Fruit fly (Drosophila melanogaster) whole organism, adult: ENCODE results near the gene mus301.

Experiments used
- CG11617 ChIP-seq: fragments of 200-800 bp; sonication (Bioruptor generic); optimal IDR thresholded peaks from 2 replicates; lab custom pipeline; 2017; ENCODE audit warnings: mild to moderate bottlenecking, missing biosample characterization, missing genetic modification reagents, missing genetic modification characterization
- CG12768 ChIP-seq: fragments of 200-800 bp; sonication (Bioruptor generic); optimal IDR thresholded peaks from 2 replicates; lab custom pipeline; 2017; ENCODE audit warnings: missing biosample characterization, missing genetic modification characterization, mild to moderate bottlenecking, moderate library complexity, missing genetic modification reagents
- CG14711 ChIP-seq: fragments of 200-800 bp; sonication (Bioruptor generic); optimal IDR thresholded peaks from 2 replicates; lab custom pipeline; 2018; ENCODE audit warnings: missing biosample characterization, mild to moderate bottlenecking, missing genetic modification characterization, moderate library complexity
- CG1620 ChIP-seq: fragments of 200-800 bp; sonication (Bioruptor generic); optimal IDR thresholded peaks from 2 replicates; lab custom pipeline; 2016; ENCODE audit warnings: missing biosample characterization, missing genetic modification characterization
- CG5204 ChIP-seq: fragments of 200-800 bp; sonication (Bioruptor generic); optimal IDR thresholded peaks from 2 replicates; lab custom pipeline; 2016; ENCODE audit warnings: missing biosample characterization, missing genetic modification characterization
- CG7045 ChIP-seq: fragments of 200-800 bp; sonication (Bioruptor generic); optimal IDR thresholded peaks from 2 replicates; lab custom pipeline; 2017; ENCODE audit warnings: missing biosample characterization, mild to moderate bottlenecking, missing genetic modification characterization
- CG7101 ChIP-seq: fragments of 200-800 bp; sonication (Bioruptor generic); optimal IDR thresholded peaks from 2 replicates; lab custom pipeline; 2018; ENCODE audit warnings: missing biosample characterization, mild to moderate bottlenecking, missing genetic modification characterization, moderate library complexity
- Clk ChIP-seq: fragments of 200-800 bp; sonication (Bioruptor generic); optimal IDR thresholded peaks from 2 replicates; lab custom pipeline; 2017; ENCODE audit warnings: missing biosample characterization, missing genetic modification characterization
- Crg-1 ChIP-seq: fragments of 200-800 bp; sonication (Bioruptor generic); optimal IDR thresholded peaks from 2 replicates; lab custom pipeline; 2016; ENCODE audit warnings: missing biosample characterization, missing genetic modification characterization
- Hr96 ChIP-seq: fragments of 200-800 bp; sonication (Bioruptor generic); optimal IDR thresholded peaks from 2 replicates; lab custom pipeline; 2016; ENCODE audit warnings: missing biosample characterization, missing genetic modification characterization
- Mnt ChIP-seq: fragments of 200-800 bp; sonication (Bioruptor generic); optimal IDR thresholded peaks from 2 replicates; lab custom pipeline; 2016; ENCODE audit warnings: missing biosample characterization, mild to moderate bottlenecking, missing genetic modification characterization
- bab1 ChIP-seq: fragments of 200-800 bp; sonication (Bioruptor generic); optimal IDR thresholded peaks from 3 replicates; lab custom pipeline; 2019; ENCODE audit warnings: missing biosample characterization, mild to moderate bottlenecking, missing genetic modification characterization, moderate library complexity
- cic ChIP-seq: fragments of 200-800 bp; sonication (Bioruptor generic); optimal IDR thresholded peaks from 2 replicates; lab custom pipeline; 2017; ENCODE audit warnings: missing biosample characterization, mild to moderate bottlenecking, missing genetic modification characterization, moderate library complexity
- cnc ChIP-seq, 2 experiments: fragments of >200 bp; optimal IDR thresholded peaks; 2 replicates each; lab custom pipeline; 2017
- kay ChIP-seq: fragments of 200-800 bp; sonication (Bioruptor generic); peaks from one replicate; lab custom pipeline; 2016; ENCODE audit warnings: missing biosample characterization, missing genetic modification characterization, borderline replicate concordance
- ovo ChIP-seq: fragments of 200-800 bp; sonication (Bioruptor generic); optimal IDR thresholded peaks from 2 replicates; lab custom pipeline; 2016; ENCODE audit warnings: missing biosample characterization, missing genetic modification characterization
- pad ChIP-seq: fragments of 200-800 bp; sonication (Bioruptor generic); optimal IDR thresholded peaks from 3 replicates; lab custom pipeline; 2017; ENCODE audit warnings: missing biosample characterization, missing genetic modification characterization, mild to moderate bottlenecking, moderate library complexity, missing genetic modification reagents
- tj ChIP-seq: fragments of 200-800 bp; sonication (Bioruptor generic); optimal IDR thresholded peaks from 3 replicates; lab custom pipeline; 2017; ENCODE audit warnings: missing biosample characterization, mild to moderate bottlenecking, missing genetic modification characterization, moderate library complexity
- toe ChIP-seq: fragments of 200-800 bp; sonication (Bioruptor generic); optimal IDR thresholded peaks from 2 replicates; lab custom pipeline; 2016; ENCODE audit warnings: missing biosample characterization, missing genetic modification characterization

Gene mus301

DNA sequence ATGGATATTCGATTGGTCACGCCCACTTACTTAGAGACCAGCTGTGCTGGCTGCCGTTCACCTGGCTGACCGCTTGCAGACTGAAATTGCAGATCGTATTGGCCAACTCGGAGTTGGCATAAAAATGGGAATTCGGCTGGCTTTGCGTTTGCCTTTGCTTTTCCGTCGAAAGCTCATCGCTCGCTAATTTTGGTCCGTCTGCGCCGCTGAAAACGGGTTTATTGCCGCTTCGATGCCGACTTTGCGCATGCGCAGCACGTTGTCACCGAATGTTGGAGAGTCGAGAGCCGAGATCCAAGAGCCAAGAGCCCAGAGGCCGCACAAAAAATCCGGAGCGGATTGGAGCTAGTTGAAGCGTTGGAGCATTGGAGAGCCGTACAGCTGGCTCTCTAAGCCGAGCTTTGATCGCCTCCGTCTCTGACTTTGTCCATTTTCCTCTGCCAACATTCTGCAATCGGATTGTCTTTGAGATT, 14.2 kb downstream of the mus301 start, which contains the start of gene CG13676:
TSS of gene CG13676 (minus strand) at position 87 of the 473 bp plus-strand sequence.
- TF ChIP-seq ovo (GFP tag; lab: Kevin White, UChicago) (no peak), Clk (GFP tag; lab: Kevin White, UChicago) (no peak), pad (GFP tag; lab: Kevin White, UChicago) (no peak), CG12768 (GFP tag; lab: Kevin White, UChicago) (no peak), Crg-1 (GFP tag; lab: Kevin White, UChicago) (no peak), cic (GFP tag; lab: Kevin White, UChicago) (no peak), CG1620 (GFP tag; lab: Kevin White, UChicago) (no peak), CG7101 (tag; lab: Kevin White, UChicago) (no peak), CG5204 (GFP tag; lab: Kevin White, UChicago) (no peak), toe (GFP tag; lab: Kevin White, UChicago) (no peak), kay (no peak), Hr96 (GFP tag; lab: Kevin White, UChicago) (no peak), bab1 (GFP tag; lab: Kevin White, UChicago) (no peak), Mnt (GFP tag; lab: Kevin White, UChicago) (no peak)

- no peak for TF ChIP-seq CG1620 (GFP tag; lab: Kevin White, UChicago)
- TF ChIP-seq CG7045 (GFP tag; lab: Kevin White, UChicago): peak; percentile 75
- TF ChIP-seq CG5204 (GFP tag; lab: Kevin White, UChicago): peak; percentile 61
- TF ChIP-seq kay: peak; percentile 4
- TF ChIP-seq toe (GFP tag; lab: Kevin White, UChicago): no peak
- TF ChIP-seq tj (GFP tag; lab: Kevin White, UChicago): peak; percentile 16
Measured at dm6 chr3L:8153206-8153996, 15.8 kb downstream of the mus301 start.

DNA sequence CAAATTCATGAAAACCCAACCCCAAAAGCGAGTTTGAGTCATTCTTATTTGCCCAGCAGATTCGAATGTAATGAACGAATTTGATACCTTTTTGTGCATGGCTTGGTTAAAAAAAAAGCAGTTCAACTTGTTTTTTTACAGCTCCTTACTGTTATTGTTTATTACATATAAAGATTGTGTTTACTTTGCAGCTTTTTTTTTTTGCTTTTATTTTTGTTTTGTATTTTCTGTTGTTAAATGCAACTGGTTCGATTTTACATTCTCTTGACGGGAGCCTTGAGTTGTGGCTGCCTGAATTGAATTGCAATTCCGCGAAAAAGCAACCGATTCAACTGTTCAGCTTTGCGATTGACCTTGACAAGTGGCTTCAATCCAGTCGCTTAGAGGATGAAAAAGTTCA, 16.9 kb downstream of the mus301 start:
- TF ChIP-seq tj (GFP tag; lab: Kevin White, UChicago) (peak; percentile 76), kay (no peak)

DNA sequence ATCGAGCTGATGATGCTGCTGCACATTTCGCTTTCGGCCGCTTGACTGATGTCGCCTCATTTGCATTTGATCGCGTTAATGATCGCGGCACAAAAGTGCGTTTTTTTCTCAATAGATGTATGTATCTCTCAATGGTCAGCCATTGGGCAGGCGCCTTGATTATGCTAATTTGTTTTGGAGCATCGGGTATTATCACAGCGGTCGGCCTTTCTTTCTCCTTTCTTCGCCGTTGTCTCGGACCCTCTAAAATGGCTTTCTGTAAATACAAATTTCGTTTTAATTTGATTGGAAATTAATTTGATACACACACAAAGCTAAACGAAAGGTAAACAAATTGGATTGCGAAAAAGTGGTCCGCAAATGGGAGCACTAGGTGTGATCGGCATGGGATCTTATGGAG, 17.7 kb downstream of the mus301 start:
- no peak for TF ChIP-seq kay
- no peak for TF ChIP-seq ovo (GFP tag; lab: Kevin White, UChicago)
- TF ChIP-seq CG5204 (GFP tag; lab: Kevin White, UChicago): no peak
- no peak for TF ChIP-seq tj (GFP tag; lab: Kevin White, UChicago)
- TF ChIP-seq Mnt (GFP tag; lab: Kevin White, UChicago): no peak
- no peak for TF ChIP-seq cic (GFP tag; lab: Kevin White, UChicago)
- no peak for TF ChIP-seq CG7045 (GFP tag; lab: Kevin White, UChicago)
- TF ChIP-seq cnc (optimal IDR thresholded peaks at IDR 0.05; lab: Kevin White, UChicago): no peak
- TF ChIP-seq toe (GFP tag; lab: Kevin White, UChicago): no peak
- no peak for TF ChIP-seq pad (GFP tag; lab: Kevin White, UChicago)
- TF ChIP-seq Crg-1 (GFP tag; lab: Kevin White, UChicago): no peak
- no peak for TF ChIP-seq bab1 (GFP tag; lab: Kevin White, UChicago)

- TF ChIP-seq CG7101 (tag; lab: Kevin White, UChicago): no peak
- TF ChIP-seq CG5204 (GFP tag; lab: Kevin White, UChicago): no peak
- no peak for TF ChIP-seq Hr96 (GFP tag; lab: Kevin White, UChicago)
- no peak for TF ChIP-seq CG14711 (tag; lab: Kevin White, UChicago)
- no peak for TF ChIP-seq Mnt (GFP tag; lab: Kevin White, UChicago)
- TF ChIP-seq kay: no peak
- TF ChIP-seq CG11617 (GFP tag; lab: Kevin White, UChicago): no peak
- TF ChIP-seq CG1620 (GFP tag; lab: Kevin White, UChicago): no peak
- no peak for TF ChIP-seq CG7045 (GFP tag; lab: Kevin White, UChicago)
- no peak for TF ChIP-seq bab1 (GFP tag; lab: Kevin White, UChicago)
- TF ChIP-seq tj (GFP tag; lab: Kevin White, UChicago): no peak
- TF ChIP-seq cnc (optimal IDR thresholded peaks at IDR 0.05; lab: Kevin White, UChicago): no peak
- TF ChIP-seq ovo (GFP tag; lab: Kevin White, UChicago): no peak
- no peak for TF ChIP-seq CG12768 (GFP tag; lab: Kevin White, UChicago)
Measured at dm6 chr3L:8156199-8156598, 18.6 kb downstream of the mus301 start.

DNA sequence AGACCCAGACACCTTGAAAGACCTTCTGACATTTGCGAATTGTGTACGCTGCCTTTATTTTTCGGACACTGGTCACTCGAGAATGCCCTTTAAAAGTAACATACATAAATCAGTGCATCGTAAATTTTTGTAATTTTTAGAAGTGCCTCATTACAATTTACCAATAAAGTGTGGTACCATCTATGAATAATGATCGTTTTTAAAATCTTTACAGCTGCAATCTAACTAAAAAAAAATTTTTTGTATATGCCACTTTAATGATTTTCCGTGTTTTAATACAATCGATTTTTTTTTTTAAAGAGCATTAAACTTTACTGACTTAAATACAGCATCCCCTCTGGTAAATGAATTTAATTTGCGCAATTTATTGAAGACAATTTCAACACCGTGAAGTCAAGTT, 19.5 kb downstream of the mus301 start:
- TF ChIP-seq CG11617 (GFP tag; lab: Kevin White, UChicago) (no peak), Crg-1 (GFP tag; lab: Kevin White, UChicago) (no peak), toe (GFP tag; lab: Kevin White, UChicago) (no peak), kay (no peak), pad (GFP tag; lab: Kevin White, UChicago) (no peak), Mnt (GFP tag; lab: Kevin White, UChicago) (no peak)
